Worm (Caenorhabditis elegans) whole organism, L3 larva: ENCODE data around the gene nhr-39.

Source experiments
- ama-1 ChIP-seq: fragments of 150-350 bp; optimal IDR thresholded peaks from 2 replicates; lab custom pipeline; 2018
- daf-12 ChIP-seq: fragments of 150-350 bp; optimal IDR thresholded peaks from 2 replicates; lab custom pipeline; 2014; ENCODE audit warnings: missing biosample characterization, missing genetic modification reagents, missing genetic modification characterization
- fkh-2 ChIP-seq: fragments of 150-350 bp; optimal IDR thresholded peaks from 2 replicates; lab custom pipeline; 2014; ENCODE audit warnings: missing biosample characterization, missing genetic modification reagents, missing genetic modification characterization
- nhr-67 ChIP-seq: fragments of 150-350 bp; optimal IDR thresholded peaks from 2 replicates; lab custom pipeline; 2014; ENCODE audit warnings: missing biosample characterization, missing genetic modification characterization
- nhr-76 ChIP-seq: fragments of 150-350 bp; sonication (generic microtip); optimal IDR thresholded peaks from 5 replicates; lab custom pipeline; 2014; ENCODE audit warnings: missing biosample characterization, missing genetic modification characterization
- pha-4 ChIP-seq: fragments of 150-350 bp; optimal IDR thresholded peaks from 2 replicates; lab custom pipeline; 2014; ENCODE audit warnings: missing biosample characterization, missing genetic modification reagents, missing genetic modification characterization
- skn-1 ChIP-seq: fragments of 150-350 bp; optimal IDR thresholded peaks from 2 replicates; lab custom pipeline; 2014; ENCODE audit warnings: missing biosample characterization, missing genetic modification characterization
- unc-39 ChIP-seq: sonication (generic microtip); optimal IDR thresholded peaks from 4 replicates; lab custom pipeline; 2017; ENCODE audit warnings: missing biosample characterization, missing genetic modification characterization

- TF ChIP-seq pha-4 (tag; lab: Kevin White, UChicago) (no peak), nhr-67 (tag; lab: Kevin White, UChicago) (no peak), ama-1 (lab: Kevin White, UChicago) (no peak), skn-1 (tag; lab: Kevin White, UChicago) (no peak), unc-39 (tag; lab: Kevin White, UChicago) (no peak), daf-12 (no peak), fkh-2 (no peak), nhr-76 (tag; lab: Kevin White, UChicago) (no peak)
Measured at ce11 chrV:9333316-9334048, 30.4 kb downstream of the nhr-39 start, which contains the start of gene acl-14.
